Worm (Caenorhabditis elegans) whole organism, L1 larva: ENCODE results near the gene Y97E10AR.8.

Experiments
- C34B4.2 ChIP-seq: sonication (generic microtip); optimal IDR thresholded peaks from 2 replicates; lab custom pipeline; 2017; ENCODE audit warnings: mild to moderate bottlenecking, missing genetic modification characterization, missing compliant biosample characterization
- Y116A8C.19 ChIP-seq: sonication (generic microtip); optimal IDR thresholded peaks from 2 replicates; lab custom pipeline; 2016; ENCODE audit warnings: missing compliant biosample characterization, missing genetic modification characterization, borderline replicate concordance
- aha-1 ChIP-seq: fragments of 150-350 bp; optimal IDR thresholded peaks from 2 replicates; lab custom pipeline; 2014; ENCODE audit warnings: missing biosample characterization, missing genetic modification characterization
- alr-1 ChIP-seq: fragments of 200-800 bp; sonication (Bioruptor generic); optimal IDR thresholded peaks from 2 replicates; lab custom pipeline; 2018; ENCODE audit warnings: borderline replicate concordance, mild to moderate bottlenecking, missing genetic modification characterization, missing compliant biosample characterization
- ama-1 ChIP-seq: fragments of 150-350 bp; optimal IDR thresholded peaks from 2 replicates; lab custom pipeline; 2014
- blmp-1 ChIP-seq: fragments of 150-350 bp; optimal IDR thresholded peaks from 2 replicates; lab custom pipeline; 2014; ENCODE audit warnings: missing biosample characterization, missing genetic modification characterization
- ceh-63 ChIP-seq: fragments of 200-800 bp; sonication (Bioruptor generic); optimal IDR thresholded peaks from 2 replicates; lab custom pipeline; 2018; ENCODE audit warnings: mild to moderate bottlenecking, missing genetic modification characterization, missing compliant biosample characterization
- ceh-8 ChIP-seq: fragments of 200-800 bp; sonication (Bioruptor generic); optimal IDR thresholded peaks from 2 replicates; lab custom pipeline; 2018; ENCODE audit warnings: mild to moderate bottlenecking, missing genetic modification characterization, moderate library complexity, missing compliant biosample characterization
- efl-1 ChIP-seq, 4 experiments: fragments of 150-350 bp; optimal IDR thresholded peaks in 3 of 4; peaks in 1 of 4; 1 replicate in 1 of 4; 2 replicates in 3 of 4; lab custom pipeline; 2014; ENCODE audit warnings: missing biosample characterization in 2 of 4, missing genetic modification characterization in 2 of 4, missing genetic modification reagents in 2 of 4
- egl-27 ChIP-seq, 2 experiments: fragments of 150-350 bp in 1 of 2; sonication (generic microtip); optimal IDR thresholded peaks; 3 replicates each; lab custom pipeline; 2017 to 2018; ENCODE audit warnings: missing biosample characterization in 2 of 2, missing genetic modification characterization in 2 of 2, missing genetic modification reagents in 2 of 2
- elt-3 ChIP-seq, 6 experiments: fragments of 150-350 bp in 1 of 6; sonication (generic microtip); optimal IDR thresholded peaks; 2 replicates each; lab custom pipeline; 2017 to 2018; ENCODE audit warnings: missing biosample characterization in 6 of 6, missing genetic modification characterization in 6 of 6, inconsistent platforms in 1 of 6
- fkh-8 ChIP-seq: sonication (generic microtip); optimal IDR thresholded peaks from 2 replicates; lab custom pipeline; 2016; ENCODE audit warnings: mild to moderate bottlenecking, missing genetic modification characterization, missing compliant biosample characterization
- grh-1 ChIP-seq: fragments of 200-800 bp; sonication (Bioruptor generic); IDR thresholded peaks from 2 replicates; pipeline ENCODE4 v1.3.6; 2022; ENCODE audit warnings: missing genetic modification reagents, missing genetic modification characterization, missing compliant biosample characterization
- hlh-4 ChIP-seq: sonication (generic microtip); optimal IDR thresholded peaks from 2 replicates; lab custom pipeline; 2016; ENCODE audit warnings: mild to moderate bottlenecking, missing genetic modification characterization, missing compliant biosample characterization
- irx-1 ChIP-seq: sonication (generic microtip); optimal IDR thresholded peaks from 2 replicates; lab custom pipeline; 2016; ENCODE audit warnings: missing genetic modification characterization, missing compliant biosample characterization
- isw-1 ChIP-seq: fragments of 200-800 bp; sonication (Bioruptor generic); IDR thresholded peaks from 2 replicates; pipeline ENCODE4 v1.3.6; 2022; ENCODE audit warnings: missing genetic modification characterization, missing compliant biosample characterization
- lin-14 ChIP-seq: fragments of 200-800 bp; sonication (Bioruptor generic); optimal IDR thresholded peaks from 2 replicates; lab custom pipeline; 2018; ENCODE audit warnings: mild to moderate bottlenecking, missing genetic modification characterization, moderate library complexity, missing compliant biosample characterization
- lin-35 ChIP-seq, 2 experiments: fragments of 150-350 bp; optimal IDR thresholded peaks; 2 replicates each; lab custom pipeline; 2014; ENCODE audit warnings: missing biosample characterization in 2 of 2, missing genetic modification characterization in 2 of 2, missing genetic modification reagents in 2 of 2
- lin-39 ChIP-seq: fragments of 150-350 bp; optimal IDR thresholded peaks from 2 replicates; lab custom pipeline; 2014; ENCODE audit warnings: missing biosample characterization, missing genetic modification reagents, missing genetic modification characterization
- lsy-2 ChIP-seq, 2 experiments: fragments of 150-350 bp; optimal IDR thresholded peaks; 2 replicates each; lab custom pipeline; 2014; ENCODE audit warnings: missing biosample characterization in 2 of 2, missing genetic modification characterization in 2 of 2
- mab-9 ChIP-seq: fragments of 200-800 bp; sonication (Bioruptor generic); IDR thresholded peaks from 2 replicates; pipeline ENCODE4 v1.3.6; 2022; ENCODE audit warnings: missing genetic modification reagents, missing genetic modification characterization, missing compliant biosample characterization
- mef-2 ChIP-seq: fragments of 150-350 bp; optimal IDR thresholded peaks from 2 replicates; lab custom pipeline; 2014; ENCODE audit warnings: missing biosample characterization, missing genetic modification characterization
- mep-1 ChIP-seq: fragments of 150-350 bp; optimal IDR thresholded peaks from 2 replicates; lab custom pipeline; 2014; ENCODE audit warnings: missing biosample characterization, missing genetic modification characterization
- nhr-12 ChIP-seq: sonication (generic microtip); optimal IDR thresholded peaks from 2 replicates; lab custom pipeline; 2017; ENCODE audit warnings: missing biosample characterization, missing genetic modification characterization
- nhr-19 ChIP-seq: fragments of 200-800 bp; sonication (Bioruptor generic); conservative IDR thresholded peaks from 2 replicates; pipeline ENCODE4 v1.3.6; 2022; ENCODE audit warnings: missing genetic modification characterization, missing compliant biosample characterization
- nhr-20 ChIP-seq: sonication (generic microtip); optimal IDR thresholded peaks from 2 replicates; lab custom pipeline; 2016; ENCODE audit warnings: mild to moderate bottlenecking, missing genetic modification characterization, missing compliant biosample characterization
- nhr-47 ChIP-seq: sonication (generic microtip); optimal IDR thresholded peaks from 2 replicates; lab custom pipeline; 2016; ENCODE audit warnings: mild to moderate bottlenecking, missing genetic modification characterization, moderate library complexity, missing compliant biosample characterization
- nhr-71 ChIP-seq: sonication (generic microtip); optimal IDR thresholded peaks from 2 replicates; lab custom pipeline; 2016; ENCODE audit warnings: mild to moderate bottlenecking, missing genetic modification characterization, moderate library complexity, missing compliant biosample characterization
- nhr-85 ChIP-seq: sonication (generic microtip); peaks from one replicate; lab custom pipeline; 2016; ENCODE audit warnings: missing genetic modification characterization, inconsistent platforms, missing compliant biosample characterization
- nhr-90 ChIP-seq: sonication (generic microtip); optimal IDR thresholded peaks from 2 replicates; lab custom pipeline; 2016; ENCODE audit warnings: mild to moderate bottlenecking, missing genetic modification characterization, missing compliant biosample characterization; ENCODE audit not compliant: poor library complexity
- skn-1 ChIP-seq: fragments of 150-350 bp; optimal IDR thresholded peaks from 2 replicates; lab custom pipeline; 2014; ENCODE audit warnings: missing biosample characterization, missing genetic modification characterization
- snu-23 ChIP-seq: sonication (generic microtip); optimal IDR thresholded peaks from 2 replicates; lab custom pipeline; 2016; ENCODE audit warnings: missing genetic modification characterization, missing compliant biosample characterization
- sox-4 ChIP-seq: sonication (generic microtip); optimal IDR thresholded peaks from 2 replicates; lab custom pipeline; 2016; ENCODE audit warnings: missing genetic modification characterization, missing compliant biosample characterization
- sptf-1 ChIP-seq: fragments of 150-350 bp; optimal IDR thresholded peaks from 2 replicates; lab custom pipeline; 2014; ENCODE audit warnings: missing biosample characterization, missing genetic modification characterization
- sup-37 ChIP-seq: fragments of 200-800 bp; sonication (Bioruptor generic); optimal IDR thresholded peaks from 2 replicates; lab custom pipeline; 2018; ENCODE audit warnings: mild to moderate bottlenecking, missing genetic modification characterization, missing compliant biosample characterization
- swsn-7 ChIP-seq: sonication (generic microtip); optimal IDR thresholded peaks from 2 replicates; lab custom pipeline; 2016; ENCODE audit warnings: missing genetic modification characterization, missing compliant biosample characterization
- tbx-2 ChIP-seq: sonication (generic microtip); optimal IDR thresholded peaks from 2 replicates; lab custom pipeline; 2016; ENCODE audit warnings: missing genetic modification characterization, missing compliant biosample characterization
- tlp-1 ChIP-seq: fragments of 150-350 bp; optimal IDR thresholded peaks from 2 replicates; lab custom pipeline; 2014; ENCODE audit warnings: missing biosample characterization, missing genetic modification characterization
- unc-130 ChIP-seq: fragments of 150-350 bp; optimal IDR thresholded peaks from 2 replicates; lab custom pipeline; 2017; ENCODE audit warnings: missing biosample characterization, missing genetic modification characterization, inconsistent platforms
- unc-30 ChIP-seq: sonication (generic microtip); optimal IDR thresholded peaks from 2 replicates; lab custom pipeline; 2017; ENCODE audit warnings: missing biosample characterization, missing genetic modification characterization
- unc-86 ChIP-seq: sonication (generic microtip); optimal IDR thresholded peaks from 2 replicates; lab custom pipeline; 2016; ENCODE audit warnings: missing genetic modification characterization, missing compliant biosample characterization
- unc-98 ChIP-seq: fragments of 200-800 bp; sonication (Bioruptor generic); IDR thresholded peaks from 2 replicates; pipeline ENCODE4 v1.3.6; 2022; ENCODE audit warnings: missing genetic modification characterization, missing compliant biosample characterization
- zag-1 ChIP-seq: fragments of 150-350 bp; optimal IDR thresholded peaks from 2 replicates; lab custom pipeline; 2014; ENCODE audit warnings: missing biosample characterization, missing genetic modification characterization
- zip-4 ChIP-seq: fragments of 200-800 bp; sonication (Bioruptor generic); optimal IDR thresholded peaks from 2 replicates; lab custom pipeline; 2018; ENCODE audit warnings: mild to moderate bottlenecking, missing genetic modification characterization, moderate library complexity, missing compliant biosample characterization
- ztf-4 ChIP-seq: fragments of 150-350 bp; optimal IDR thresholded peaks from 2 replicates; lab custom pipeline; 2014; ENCODE audit warnings: missing biosample characterization, missing genetic modification characterization

Gene Y97E10AR.8

DNA sequence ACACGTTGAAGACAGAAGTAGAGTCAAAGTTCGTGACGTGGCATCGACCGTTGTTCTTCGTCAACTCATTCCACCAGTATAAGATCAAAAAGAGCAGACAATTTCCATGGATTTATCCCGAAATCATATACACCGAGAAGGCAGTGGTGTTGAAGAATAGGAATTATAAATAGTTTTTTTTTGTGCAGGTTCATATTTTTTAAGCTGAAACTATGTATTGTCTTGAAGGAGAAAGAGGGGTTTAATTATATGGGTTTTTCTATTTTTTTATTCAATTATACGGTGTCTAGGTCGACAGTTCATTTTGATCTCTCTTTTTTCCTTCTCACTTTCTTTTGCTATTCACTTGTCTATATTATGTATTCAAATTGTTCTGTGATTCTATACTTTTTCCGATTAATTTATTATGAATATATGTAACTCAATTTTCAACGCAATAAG lies 34.0 kb downstream of the Y97E10AR.8 start:
- peak; percentile 66 for TF ChIP-seq nhr-90 (tag; lab: Kevin White, UChicago)
- TF ChIP-seq zag-1 (tag; lab: Kevin White, UChicago): no peak
- no peak for TF ChIP-seq unc-86 (tag; lab: Kevin White, UChicago)
- TF ChIP-seq zip-4: no peak
- TF ChIP-seq irx-1 (tag; lab: Kevin White, UChicago): no peak
- no peak for TF ChIP-seq sup-37 (GFP tag; lab: Kevin White, UChicago)
- TF ChIP-seq skn-1 (tag; lab: Kevin White, UChicago): no peak
- peak; percentile 13 for TF ChIP-seq swsn-7 (tag; lab: Kevin White, UChicago)
- TF ChIP-seq elt-3 (tag; optimal IDR thresholded peaks at IDR 0.05; lab: Kevin White, UChicago): peak in 2 of 6 experiments; percentile 42 to 73
- no peak for TF ChIP-seq mab-9
- TF ChIP-seq sptf-1 (tag; lab: Kevin White, UChicago): no peak
- TF ChIP-seq nhr-71 (tag; lab: Kevin White, UChicago): peak; percentile 57
- peak in 1 of 2 experiments; percentile 26 for TF ChIP-seq lin-35 (GFP tag; optimal IDR thresholded peaks at IDR 0.05; lab: Kevin White, UChicago)
- peak; percentile 30 to 32 for TF ChIP-seq lsy-2 (tag; optimal IDR thresholded peaks at IDR 0.05; lab: Kevin White, UChicago)
- TF ChIP-seq egl-27 (tag; optimal IDR thresholded peaks at IDR 0.05; lab: Kevin White, UChicago): no peak
- peak; percentile 72 for TF ChIP-seq ztf-4
- TF ChIP-seq Y116A8C.19: no peak
- TF ChIP-seq C34B4.2 (tag; lab: Kevin White, UChicago): no peak
- TF ChIP-seq nhr-20: peak; percentile 48
- peak; percentile 27 for TF ChIP-seq blmp-1 (tag; lab: Kevin White, UChicago)
- no peak for TF ChIP-seq tlp-1 (tag; lab: Kevin White, UChicago)
- TF ChIP-seq grh-1: peak; percentile 46
- TF ChIP-seq nhr-85 (tag; lab: Kevin White, UChicago): peak; percentile 77
- peak; percentile 46 for TF ChIP-seq snu-23 (GFP tag; lab: Kevin White, UChicago)
- TF ChIP-seq ceh-63: no peak
- peak; percentile 40 for TF ChIP-seq mep-1 (tag; lab: Kevin White, UChicago)
- TF ChIP-seq nhr-19 (GFP tag; lab: Robert Waterston, UW): peak; percentile 13
- no peak for TF ChIP-seq hlh-4
- TF ChIP-seq nhr-47 (tag; lab: Kevin White, UChicago): peak; percentile 28
- TF ChIP-seq, all 84 proteins: peak for 15

DNA sequence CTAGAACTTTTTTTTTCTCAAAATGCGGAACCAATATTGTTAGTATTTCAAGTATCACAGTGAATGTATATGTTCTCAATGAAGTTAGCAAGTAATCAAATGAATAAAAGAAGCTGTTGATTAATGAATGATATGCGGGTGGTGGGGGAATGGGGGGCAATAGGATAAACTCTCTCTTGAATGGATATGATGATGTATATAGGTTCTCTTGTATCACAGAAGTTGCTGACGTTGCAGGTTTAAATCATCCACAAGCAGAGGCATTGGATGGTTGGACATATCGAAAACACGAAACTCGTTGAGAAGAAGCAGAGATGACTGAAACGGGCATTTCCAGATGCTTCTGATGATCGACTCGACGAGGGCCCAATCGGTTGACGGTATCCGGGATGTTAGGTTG lies 34.5 kb downstream of the Y97E10AR.8 start:
- TF ChIP-seq nhr-90 (tag; lab: Kevin White, UChicago): no peak
- peak; percentile 8 for TF ChIP-seq lin-14
- TF ChIP-seq lin-39: no peak
- TF ChIP-seq unc-30 (tag; lab: Kevin White, UChicago): no peak
- no peak for TF ChIP-seq unc-98 (GFP tag; lab: Robert Waterston, UW)
- no peak for TF ChIP-seq mep-1 (tag; lab: Kevin White, UChicago)
- peak; percentile 6 for TF ChIP-seq nhr-85 (tag; lab: Kevin White, UChicago)
- TF ChIP-seq ceh-8: no peak
- TF ChIP-seq zag-1 (tag; lab: Kevin White, UChicago): no peak
- no peak for TF ChIP-seq snu-23 (GFP tag; lab: Kevin White, UChicago)
- no peak for TF ChIP-seq efl-1 (optimal IDR thresholded peaks at IDR 0.05; lab: Kevin White, UChicago)
- peak in 1 of 2 experiments; percentile 68 for TF ChIP-seq efl-1 (GFP tag; optimal IDR thresholded peaks at IDR 0.05 in 1 of 2; lab: Kevin White, UChicago)
- no peak for TF ChIP-seq mef-2 (tag; lab: Kevin White, UChicago)

DNA sequence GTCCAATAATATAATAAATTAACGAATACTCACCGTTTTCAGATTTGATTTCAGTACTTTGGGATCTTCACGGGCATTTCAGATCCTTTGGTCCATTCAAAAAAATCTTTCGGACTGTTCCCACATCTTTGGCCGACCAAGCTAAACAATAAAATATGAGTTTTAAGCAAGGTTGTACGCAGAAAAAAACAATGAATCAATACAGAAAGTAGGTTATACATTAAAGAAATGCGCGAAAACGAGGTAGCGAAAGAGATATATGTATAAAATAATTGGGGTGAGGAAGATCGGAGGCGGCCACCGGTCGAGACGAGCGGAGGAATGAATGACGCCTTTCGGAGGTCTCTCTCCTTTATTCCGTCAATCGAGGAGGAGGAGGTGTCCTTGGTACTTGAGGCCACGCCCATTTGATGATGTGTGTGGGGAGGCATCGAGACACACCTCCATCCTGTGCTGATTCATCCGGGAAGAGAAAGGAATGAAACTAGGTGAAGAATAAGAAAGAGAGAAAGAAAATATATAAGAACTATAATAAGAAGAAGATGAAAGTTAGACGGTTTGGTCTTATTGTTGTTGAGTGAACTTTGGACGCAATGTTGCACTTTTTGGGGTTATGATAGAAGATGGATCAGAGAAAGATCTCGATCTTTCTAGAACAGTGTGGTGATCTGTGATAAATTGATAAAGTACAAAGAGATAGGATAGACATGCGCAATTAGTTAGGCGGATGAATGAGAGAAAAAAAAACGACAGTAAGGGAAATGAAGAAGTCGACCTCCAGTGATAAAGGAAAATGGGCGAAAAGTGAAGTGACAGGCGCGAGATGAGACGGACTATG lies 35.4 kb downstream of the Y97E10AR.8 start:
- TF ChIP-seq nhr-19 (GFP tag; lab: Robert Waterston, UW): peak; percentile 56
- TF ChIP-seq fkh-8 (tag; lab: Kevin White, UChicago): no peak
- TF ChIP-seq aha-1 (tag; lab: Kevin White, UChicago): no peak
- peak; percentile 78 for TF ChIP-seq ama-1 (lab: Kevin White, UChicago)
- TF ChIP-seq sox-4 (tag; lab: Kevin White, UChicago): no peak
- TF ChIP-seq alr-1: no peak
- no peak for TF ChIP-seq isw-1
- no peak for TF ChIP-seq nhr-12 (tag; lab: Kevin White, UChicago)
- peak; percentile 66 for TF ChIP-seq nhr-20
- peak; percentile 32 for TF ChIP-seq mep-1 (tag; lab: Kevin White, UChicago)
- TF ChIP-seq snu-23 (GFP tag; lab: Kevin White, UChicago): peak; percentile 46
- TF ChIP-seq elt-3 (tag; optimal IDR thresholded peaks at IDR 0.05; lab: Kevin White, UChicago): peak; percentile 22 to 94 (median 76)
- no peak for TF ChIP-seq efl-1 (optimal IDR thresholded peaks at IDR 0.05; lab: Kevin White, UChicago)
- no peak for TF ChIP-seq efl-1 (GFP tag; optimal IDR thresholded peaks at IDR 0.05 in 1 of 2; lab: Kevin White, UChicago)
- TF ChIP-seq lin-14: peak; percentile 61
- peak; percentile 30 for TF ChIP-seq tbx-2 (tag; lab: Kevin White, UChicago)
- peak in 1 of 2 experiments; percentile 10 for TF ChIP-seq lin-35 (GFP tag; optimal IDR thresholded peaks at IDR 0.05; lab: Kevin White, UChicago)
- TF ChIP-seq ceh-8: no peak
- peak; percentile 3 for TF ChIP-seq unc-130 (tag; lab: Kevin White, UChicago)
- peak; percentile 54 for TF ChIP-seq nhr-71 (tag; lab: Kevin White, UChicago)
- TF ChIP-seq mab-9: no peak
- peak; percentile 84 for TF ChIP-seq nhr-85 (tag; lab: Kevin White, UChicago)
